Fruit fly (Drosophila melanogaster) whole organism, embryonic: ENCODE data around the gene Cpr64Ad.

ENCODE experiments used
- Atf6 ChIP-seq: fragments of 200-800 bp; sonication (Bioruptor generic); IDR thresholded peaks from 2 replicates; pipeline ENCODE4 v1.3.6; 2022; ENCODE audit warnings: missing biosample characterization, missing genetic modification characterization
- Bdp1 ChIP-seq: fragments of 200-800 bp; sonication (Bioruptor generic); optimal IDR thresholded peaks from 3 replicates; lab custom pipeline; 2016; ENCODE audit warnings: missing biosample characterization, missing genetic modification characterization
- C15 ChIP-seq: fragments of 200-800 bp; sonication (Bioruptor generic); IDR thresholded peaks from 3 replicates; pipeline ENCODE4 v1.3.6; 2022; ENCODE audit warnings: missing biosample characterization, missing genetic modification characterization
- CG11723 ChIP-seq: fragments of 200-800 bp; sonication (Bioruptor generic); optimal IDR thresholded peaks from 2 replicates; lab custom pipeline; 2017; ENCODE audit warnings: missing biosample characterization, mild to moderate bottlenecking, missing genetic modification characterization
- CG12769 ChIP-seq: fragments of 200-800 bp; sonication (Bioruptor generic); optimal IDR thresholded peaks from 2 replicates; lab custom pipeline; 2019; ENCODE audit warnings: missing biosample characterization, mild to moderate bottlenecking, missing genetic modification characterization, moderate library complexity
- CG13123 ChIP-seq: fragments of 200-800 bp; sonication (Bioruptor generic); optimal IDR thresholded peaks from 2 replicates; lab custom pipeline; 2016; ENCODE audit warnings: missing biosample characterization, missing genetic modification characterization
- CG17328 ChIP-seq: fragments of 200-800 bp; sonication (Bioruptor generic); IDR thresholded peaks from 2 replicates; pipeline ENCODE4 v1.3.6; 2022; ENCODE audit warnings: missing biosample characterization, missing genetic modification characterization
- CG17359 ChIP-seq: fragments of 200-800 bp; sonication (Bioruptor generic); optimal IDR thresholded peaks from 3 replicates; lab custom pipeline; 2018; ENCODE audit warnings: missing biosample characterization, mild to moderate bottlenecking, missing genetic modification characterization, moderate library complexity
- CG1832 ChIP-seq: fragments of 200-800 bp; sonication (Bioruptor generic); optimal IDR thresholded peaks from 2 replicates; lab custom pipeline; 2017; ENCODE audit warnings: missing biosample characterization, mild to moderate bottlenecking, missing genetic modification characterization, inconsistent platforms
- CG2116 ChIP-seq: fragments of 200-800 bp; sonication (Bioruptor generic); optimal IDR thresholded peaks from 3 replicates; lab custom pipeline; 2018; ENCODE audit warnings: missing biosample characterization, mild to moderate bottlenecking, missing genetic modification characterization
- CG2199 ChIP-seq: fragments of 200-800 bp; sonication (Bioruptor generic); IDR thresholded peaks from 3 replicates; pipeline ENCODE4 v1.3.6; 2022; ENCODE audit warnings: missing biosample characterization, missing genetic modification characterization
- CG31224 ChIP-seq: fragments of 200-800 bp; sonication (Bioruptor generic); IDR thresholded peaks from 2 replicates; pipeline ENCODE4 v1.3.6; 2022; ENCODE audit warnings: missing biosample characterization, missing genetic modification characterization
- CG31441 ChIP-seq: fragments of 200-800 bp; sonication (Bioruptor generic); IDR thresholded peaks from 2 replicates; pipeline ENCODE4 v1.3.6; 2022; ENCODE audit warnings: missing biosample characterization, missing genetic modification characterization
- CG33557 ChIP-seq: fragments of 200-800 bp; sonication (Bioruptor generic); optimal IDR thresholded peaks from 2 replicates; lab custom pipeline; 2019; ENCODE audit warnings: missing biosample characterization, mild to moderate bottlenecking, missing genetic modification characterization, moderate library complexity
- CG4404 ChIP-seq: fragments of 200-800 bp; sonication (Bioruptor generic); IDR thresholded peaks from 2 replicates; pipeline ENCODE4 v1.3.6; 2022; ENCODE audit warnings: missing biosample characterization, missing genetic modification characterization
- CG4707 ChIP-seq: fragments of 200-800 bp; sonication (Bioruptor generic); optimal IDR thresholded peaks from 2 replicates; lab custom pipeline; 2018; ENCODE audit warnings: missing biosample characterization, mild to moderate bottlenecking, missing genetic modification characterization, moderate library complexity
- CG6813 ChIP-seq: fragments of 200-800 bp; sonication (Bioruptor generic); optimal IDR thresholded peaks from 2 replicates; lab custom pipeline; 2017; ENCODE audit warnings: missing biosample characterization, missing genetic modification characterization, mild to moderate bottlenecking, moderate library complexity, missing genetic modification reagents
- CG7372 ChIP-seq: fragments of 200-800 bp; sonication (Bioruptor generic); IDR thresholded peaks from 2 replicates; pipeline ENCODE4 v1.3.6; 2022; ENCODE audit warnings: missing biosample characterization, missing genetic modification characterization
- CG8089 ChIP-seq: fragments of 200-800 bp; sonication (Bioruptor generic); optimal IDR thresholded peaks from 3 replicates; lab custom pipeline; 2016; ENCODE audit warnings: missing biosample characterization, missing genetic modification characterization
- CG9215 ChIP-seq: fragments of 200-800 bp; sonication (Bioruptor generic); IDR thresholded peaks from 2 replicates; pipeline ENCODE4 v1.3.6; 2022; ENCODE audit warnings: missing biosample characterization, missing genetic modification characterization
- CG9437 ChIP-seq: fragments of 200-800 bp; sonication (Bioruptor generic); optimal IDR thresholded peaks from 2 replicates; lab custom pipeline; 2018; ENCODE audit warnings: missing biosample characterization, mild to moderate bottlenecking, missing genetic modification characterization
- CG9932 ChIP-seq: fragments of 200-800 bp; sonication (Bioruptor generic); IDR thresholded peaks from 2 replicates; pipeline ENCODE4 v1.3.6; 2022; ENCODE audit warnings: missing biosample characterization, missing genetic modification characterization
- Camta ChIP-seq: fragments of 200-800 bp; sonication (Bioruptor generic); optimal IDR thresholded peaks from 2 replicates; lab custom pipeline; 2016; ENCODE audit warnings: missing biosample characterization, missing genetic modification characterization
- CkIIα-i1 ChIP-seq: fragments of 200-800 bp; sonication (Bioruptor generic); IDR thresholded peaks from 2 replicates; pipeline ENCODE4 v1.3.6; 2022; ENCODE audit warnings: missing biosample characterization, missing genetic modification characterization
- CoRest ChIP-seq: fragments of 200-800 bp; sonication (Bioruptor generic); optimal IDR thresholded peaks from 3 replicates; lab custom pipeline; 2018; ENCODE audit warnings: missing biosample characterization, mild to moderate bottlenecking, missing genetic modification characterization, moderate library complexity
- Dip3 ChIP-seq: fragments of 200-800 bp; sonication (Bioruptor generic); optimal IDR thresholded peaks from 3 replicates; lab custom pipeline; 2016; ENCODE audit warnings: missing biosample characterization, missing genetic modification characterization
- Dp ChIP-seq: fragments of 200-800 bp; sonication (Bioruptor generic); optimal IDR thresholded peaks from 2 replicates; lab custom pipeline; 2018; ENCODE audit warnings: missing biosample characterization, mild to moderate bottlenecking, missing genetic modification characterization, moderate library complexity
- Hr39 ChIP-seq: fragments of >200 bp; optimal IDR thresholded peaks from 2 replicates; lab custom pipeline; 2017
- Myb ChIP-seq: fragments of 200-800 bp; sonication (Bioruptor generic); optimal IDR thresholded peaks from 2 replicates; lab custom pipeline; 2016; ENCODE audit warnings: missing biosample characterization, missing genetic modification characterization
- NFAT ChIP-seq: fragments of 200-800 bp; sonication (Bioruptor generic); IDR thresholded peaks from 2 replicates; pipeline ENCODE4 v1.3.6; 2022; ENCODE audit warnings: missing biosample characterization, missing genetic modification characterization
- Nf-YA ChIP-seq: fragments of 200-800 bp; sonication (Bioruptor generic); IDR thresholded peaks from 2 replicates; pipeline ENCODE4 v1.3.6; 2022; ENCODE audit warnings: missing biosample characterization, missing genetic modification characterization
- Poxn ChIP-seq: fragments of 200-800 bp; sonication (Bioruptor generic); IDR thresholded peaks from 2 replicates; pipeline ENCODE4 v1.3.6; 2022; ENCODE audit warnings: missing biosample characterization, missing genetic modification characterization
- Rx ChIP-seq: fragments of 200-800 bp; sonication (Bioruptor generic); IDR thresholded peaks from 2 replicates; pipeline ENCODE4 v1.3.6; 2022; ENCODE audit warnings: missing biosample characterization, missing genetic modification characterization
- Sox100B ChIP-seq: fragments of 200-800 bp; sonication (Bioruptor generic); optimal IDR thresholded peaks from 3 replicates; lab custom pipeline; 2018; ENCODE audit warnings: missing biosample characterization, mild to moderate bottlenecking, missing genetic modification characterization
- Stat92E ChIP-seq, 3 experiments: fragments of >200 bp in 2 of 3; fragments of 200-800 bp in 1 of 3; sonication (Bioruptor generic) in 1 of 3; optimal IDR thresholded peaks; 2 replicates each; lab custom pipeline; 2017 to 2019; ENCODE audit warnings: missing biosample characterization in 3 of 3, missing genetic modification characterization in 3 of 3, mild to moderate bottlenecking in 1 of 3, moderate library complexity in 1 of 3
- cas ChIP-seq: fragments of 200-800 bp; sonication (Bioruptor generic); IDR thresholded peaks from 2 replicates; pipeline ENCODE4 v1.3.6; 2022; ENCODE audit warnings: missing biosample characterization, missing genetic modification characterization
- croc ChIP-seq: fragments of 200-800 bp; sonication (Bioruptor generic); conservative IDR thresholded peaks from 3 replicates; pipeline ENCODE4 v1.3.6; 2022; ENCODE audit warnings: missing biosample characterization, missing genetic modification characterization
- ind ChIP-seq: fragments of 200-800 bp; sonication (Bioruptor generic); optimal IDR thresholded peaks from 3 replicates; lab custom pipeline; 2016; ENCODE audit warnings: missing biosample characterization, missing genetic modification characterization
- jing ChIP-seq: fragments of 200-800 bp; sonication (Bioruptor generic); optimal IDR thresholded peaks from 2 replicates; lab custom pipeline; 2018; ENCODE audit warnings: missing biosample characterization, mild to moderate bottlenecking, missing genetic modification characterization
- kay ChIP-seq: fragments of 200-800 bp; sonication (Bioruptor generic); optimal IDR thresholded peaks from 2 replicates; lab custom pipeline; 2016; ENCODE audit warnings: missing biosample characterization, missing genetic modification characterization
- luna ChIP-seq: fragments of 200-800 bp; sonication (Bioruptor generic); optimal IDR thresholded peaks from 2 replicates; lab custom pipeline; 2016; ENCODE audit warnings: missing biosample characterization, missing genetic modification characterization
- pfk ChIP-seq: fragments of 200-800 bp; sonication (Bioruptor generic); optimal IDR thresholded peaks from 2 replicates; lab custom pipeline; 2018; ENCODE audit warnings: missing biosample characterization, mild to moderate bottlenecking, missing genetic modification characterization, moderate library complexity
- pum ChIP-seq: fragments of 200-800 bp; sonication (Bioruptor generic); optimal IDR thresholded peaks from 2 replicates; lab custom pipeline; 2016; ENCODE audit warnings: missing biosample characterization, missing genetic modification characterization
- rib ChIP-seq: fragments of 200-800 bp; sonication (Bioruptor generic); IDR thresholded peaks from 2 replicates; pipeline ENCODE4 v1.3.6; 2022; ENCODE audit warnings: missing biosample characterization, missing genetic modification characterization
- salm ChIP-seq: fragments of 200-800 bp; sonication (Bioruptor generic); optimal IDR thresholded peaks from 2 replicates; lab custom pipeline; 2018; ENCODE audit warnings: missing biosample characterization, mild to moderate bottlenecking, missing genetic modification characterization
- ssp ChIP-seq: fragments of 200-800 bp; sonication (Bioruptor generic); IDR thresholded peaks from 2 replicates; pipeline ENCODE4 v1.3.6; 2022; ENCODE audit warnings: missing biosample characterization, missing genetic modification characterization
- tap ChIP-seq: fragments of 200-800 bp; optimal IDR thresholded peaks from 3 replicates; lab custom pipeline; 2019; ENCODE audit warnings: missing biosample characterization, mild to moderate bottlenecking, missing genetic modification characterization, moderate library complexity
- twi ChIP-seq: fragments of 200-800 bp; optimal IDR thresholded peaks from 2 replicates; lab custom pipeline; 2019; ENCODE audit warnings: missing biosample characterization, mild to moderate bottlenecking, missing genetic modification characterization, moderate library complexity
- tx ChIP-seq: fragments of 200-800 bp; sonication (Bioruptor generic); optimal IDR thresholded peaks from 2 replicates; lab custom pipeline; 2016; ENCODE audit warnings: missing biosample characterization, missing genetic modification characterization
- vvl ChIP-seq: fragments of 200-800 bp; sonication (Bioruptor generic); IDR thresholded peaks from 2 replicates; pipeline ENCODE4 v1.3.6; 2022; ENCODE audit warnings: missing biosample characterization, missing genetic modification characterization
- z ChIP-seq: fragments of 200-800 bp; sonication (Bioruptor generic); IDR thresholded peaks from 3 replicates; pipeline ENCODE4 v1.3.6; 2022; ENCODE audit warnings: missing biosample characterization, missing genetic modification characterization

The Cpr64Ad gene

DNA sequence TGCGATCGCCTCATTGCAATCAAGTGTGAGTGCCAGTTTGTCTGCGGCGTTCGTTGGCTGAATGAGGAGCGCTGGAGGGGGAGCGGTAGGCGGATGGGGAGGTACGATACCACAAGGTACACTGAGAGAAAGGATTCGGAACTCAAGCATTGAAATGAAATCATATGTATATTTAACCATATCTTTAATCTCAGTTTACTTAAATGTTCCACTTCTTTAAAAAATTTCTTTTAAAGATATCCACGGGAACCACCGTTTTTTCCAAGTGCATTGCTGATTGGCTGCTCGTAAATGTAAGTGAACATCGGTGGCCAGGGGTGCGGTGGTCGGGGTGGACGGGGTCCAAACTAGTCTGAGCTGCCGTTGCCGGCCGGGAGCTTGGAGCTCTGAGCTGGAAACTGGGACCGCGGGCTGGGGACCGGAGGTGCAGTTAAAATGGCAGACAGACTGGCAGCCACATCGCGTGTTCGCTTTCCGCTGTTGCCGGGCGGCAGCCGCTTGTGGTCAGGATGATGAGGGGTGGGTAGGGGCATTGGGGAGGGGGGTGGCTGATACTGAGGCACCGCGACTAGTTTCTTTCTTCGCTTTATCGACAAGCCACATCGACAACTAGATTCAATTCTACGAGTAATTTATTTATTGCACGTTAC lies 13.1 kb downstream of the Cpr64Ad start (continued):
- TF ChIP-seq CG11723 (GFP tag; lab: Kevin White, UChicago) (peak; percentile 96), Sox100B (GFP tag; lab: Kevin White, UChicago) (peak; percentile 96), croc (GFP tag; lab: Robert Waterston, UW) (peak; percentile 97), rib (GFP tag; lab: Robert Waterston, UW) (peak; percentile 79), CG7372 (GFP tag; lab: Robert Waterston, UW) (peak; percentile 92), Myb (GFP tag; lab: Kevin White, UChicago) (peak; percentile 80), pum (GFP tag; lab: Kevin White, UChicago) (peak; percentile 96), Stat92E (GFP tag; optimal IDR thresholded peaks at IDR 0.05; lab: Kevin White, UChicago) (peak in 1 of 3 experiments; percentile 93), Poxn (GFP tag; lab: Robert Waterston, UW) (peak; percentile 41; the same call in 1 of the 2 replicates), vvl (GFP tag; lab: Robert Waterston, UW) (peak; percentile 99), CG33557 (GFP tag; lab: Kevin White, UChicago) (peak; percentile 95), pfk (GFP tag; lab: Kevin White, UChicago) (peak; percentile 30), CG13123 (GFP tag; lab: Kevin White, UChicago) (peak; percentile 91), CG8089 (GFP tag; lab: Kevin White, UChicago) (peak; percentile 96), CG4404 (GFP tag; lab: Robert Waterston, UW) (peak; percentile 90), CG17328 (GFP tag; lab: Robert Waterston, UW) (peak; percentile 99), Camta (GFP tag; lab: Kevin White, UChicago) (peak; percentile 93), Rx (GFP tag; lab: Robert Waterston, UW) (peak; percentile 96), kay (GFP tag; lab: Kevin White, UChicago) (peak; percentile 87), Hr39 (lab: Kevin White, UChicago) (no peak), CG1832 (no peak), CG2199 (peak; percentile 97), jing (GFP tag; lab: Kevin White, UChicago) (peak; percentile 97), CG12769 (tag; lab: Kevin White, UChicago) (peak; percentile 98), cas (GFP tag; lab: Robert Waterston, UW) (peak; percentile 67; the same call in 1 of the 2 replicates), CkIIα-i1 (peak; percentile 80; the same call in 1 of the 2 replicates), ind (GFP tag; lab: Kevin White, UChicago) (peak; percentile 93), tx (GFP tag; lab: Kevin White, UChicago) (peak; percentile 94), CG9437 (peak; percentile 88), luna (GFP tag; lab: Kevin White, UChicago) (no peak), CG6813 (peak; percentile 95), Dp (GFP tag; lab: Kevin White, UChicago) (peak; percentile 7), salm (peak; percentile 96), Atf6 (GFP tag; lab: Robert Waterston, UW) (peak; percentile 91), CG4707 (peak; percentile 93), Nf-YA (GFP tag; lab: Robert Waterston, UW) (peak; percentile 96), CG17359 (tag; lab: Kevin White, UChicago) (peak; percentile 97), C15 (peak; percentile 90; the same call in 2 of the 3 replicates), CG9215 (peak; percentile 83), CoRest (tag; lab: Kevin White, UChicago) (peak; percentile 97), CG31224 (GFP tag; lab: Robert Waterston, UW) (peak; percentile 82), twi (peak; percentile 94), tap (peak; percentile 94), CG31441 (GFP tag; lab: Robert Waterston, UW) (peak; percentile 98), Dip3 (GFP tag; lab: Kevin White, UChicago) (peak; percentile 70), CG2116 (GFP tag; lab: Kevin White, UChicago) (peak; percentile 67), CG9932 (peak; percentile 67), ssp (GFP tag; lab: Robert Waterston, UW) (peak; percentile 92), z (GFP tag; lab: Robert Waterston, UW) (peak; percentile 73), NFAT (GFP tag; lab: Robert Waterston, UW) (peak; percentile 81), Bdp1 (GFP tag; lab: Kevin White, UChicago) (peak; percentile 84)
